Fruit fly (Drosophila melanogaster) whole organism, embryonic: ENCODE data around the gene Hsp22.
A peak's percentile ranks its signal among the peaks of the same experiment; 100 is the strongest.

ENCODE experiments used
- CG12769 ChIP-seq: fragments of 200-800 bp; sonication (Bioruptor generic); optimal IDR thresholded peaks from 2 replicates; lab custom pipeline; 2019; ENCODE audit warnings: missing biosample characterization, mild to moderate bottlenecking, missing genetic modification characterization, moderate library complexity
- CG13894 ChIP-seq: fragments of 200-800 bp; sonication (Bioruptor generic); optimal IDR thresholded peaks from 3 replicates; lab custom pipeline; 2018; ENCODE audit warnings: missing biosample characterization, mild to moderate bottlenecking, missing genetic modification characterization, moderate library complexity
- CG15073 ChIP-seq: fragments of 200-800 bp; sonication (Bioruptor generic); optimal IDR thresholded peaks from 2 replicates; lab custom pipeline; 2016; ENCODE audit warnings: missing biosample characterization, missing genetic modification characterization
- CG15514 ChIP-seq: fragments of 200-800 bp; sonication (Bioruptor generic); optimal IDR thresholded peaks from 3 replicates; lab custom pipeline; 2017; ENCODE audit warnings: missing biosample characterization, missing genetic modification characterization, mild to moderate bottlenecking, moderate library complexity, missing genetic modification reagents
- CG16815 ChIP-seq: fragments of 200-800 bp; sonication (Bioruptor generic); optimal IDR thresholded peaks from 3 replicates; lab custom pipeline; 2017; ENCODE audit warnings: missing biosample characterization, mild to moderate bottlenecking, missing genetic modification characterization
- CG2120 ChIP-seq: fragments of 200-800 bp; sonication (Bioruptor generic); optimal IDR thresholded peaks from 3 replicates; lab custom pipeline; 2016; ENCODE audit warnings: missing biosample characterization, missing genetic modification characterization
- CG30403 ChIP-seq: fragments of 200-800 bp; sonication (Bioruptor generic); optimal IDR thresholded peaks from 3 replicates; lab custom pipeline; 2016; ENCODE audit warnings: missing biosample characterization, missing genetic modification characterization
- CG30431 ChIP-seq: fragments of 200-800 bp; sonication (Bioruptor generic); optimal IDR thresholded peaks from 2 replicates; lab custom pipeline; 2017; ENCODE audit warnings: missing biosample characterization, missing genetic modification characterization
- CG3281 ChIP-seq: fragments of 200-800 bp; sonication (Bioruptor generic); optimal IDR thresholded peaks from 3 replicates; lab custom pipeline; 2017; ENCODE audit warnings: missing biosample characterization, mild to moderate bottlenecking, missing genetic modification characterization
- CG4617 ChIP-seq: fragments of 200-800 bp; sonication (Bioruptor generic); optimal IDR thresholded peaks from 3 replicates; lab custom pipeline; 2016; ENCODE audit warnings: missing biosample characterization, missing genetic modification characterization, borderline replicate concordance
- CG7271 ChIP-seq: fragments of 200-800 bp; sonication (Bioruptor generic); optimal IDR thresholded peaks from 2 replicates; lab custom pipeline; 2018; ENCODE audit warnings: missing biosample characterization, mild to moderate bottlenecking, missing genetic modification characterization, moderate library complexity
- CG8089 ChIP-seq: fragments of 200-800 bp; sonication (Bioruptor generic); optimal IDR thresholded peaks from 3 replicates; lab custom pipeline; 2016; ENCODE audit warnings: missing biosample characterization, missing genetic modification characterization
- CG8290 ChIP-seq, 3 experiments: fragments of 200-800 bp; sonication (Bioruptor generic); optimal IDR thresholded peaks; 2 replicates each; lab custom pipeline; 2016 to 2019; ENCODE audit warnings: missing biosample characterization in 3 of 3, missing genetic modification characterization in 3 of 3, mild to moderate bottlenecking in 2 of 3, moderate library complexity in 1 of 3
- CG9437 ChIP-seq: fragments of 200-800 bp; sonication (Bioruptor generic); optimal IDR thresholded peaks from 2 replicates; lab custom pipeline; 2018; ENCODE audit warnings: missing biosample characterization, mild to moderate bottlenecking, missing genetic modification characterization
- CG9817 ChIP-seq: fragments of 200-800 bp; sonication (Bioruptor generic); optimal IDR thresholded peaks from 2 replicates; lab custom pipeline; 2018; ENCODE audit warnings: missing biosample characterization, mild to moderate bottlenecking, missing genetic modification characterization, moderate library complexity
- Eip74EF ChIP-seq, 2 experiments: fragments of 200-800 bp in 1 of 2; fragments of >200 bp in 1 of 2; sonication (Bioruptor generic) in 1 of 2; optimal IDR thresholded peaks; 2 replicates each; lab custom pipeline; 2017 to 2019; ENCODE audit warnings: missing biosample characterization in 2 of 2, missing genetic modification characterization in 2 of 2, mild to moderate bottlenecking in 1 of 2, moderate library complexity in 1 of 2
- Fer1 ChIP-seq: fragments of 200-800 bp; sonication (Bioruptor generic); optimal IDR thresholded peaks from 2 replicates; lab custom pipeline; 2017; ENCODE audit warnings: missing biosample characterization, mild to moderate bottlenecking, missing genetic modification characterization
- HHEX ChIP-seq: fragments of 200-800 bp; sonication (Bioruptor generic); optimal IDR thresholded peaks from 3 replicates; lab custom pipeline; 2017; ENCODE audit warnings: missing biosample characterization, mild to moderate bottlenecking, missing genetic modification characterization, missing genetic modification reagents
- HLHmδ ChIP-seq: fragments of 200-800 bp; sonication (Bioruptor generic); optimal IDR thresholded peaks from 2 replicates; lab custom pipeline; 2018; ENCODE audit warnings: missing biosample characterization, mild to moderate bottlenecking, missing genetic modification characterization, moderate library complexity
- Jarid2 ChIP-seq: fragments of 200-800 bp; sonication (Bioruptor generic); optimal IDR thresholded peaks from 3 replicates; lab custom pipeline; 2017; ENCODE audit warnings: mild to moderate bottlenecking, missing biosample characterization, missing genetic modification reagents, missing genetic modification characterization
- MESR4 ChIP-seq: fragments of 200-800 bp; sonication (Bioruptor generic); optimal IDR thresholded peaks from 2 replicates; lab custom pipeline; 2018; ENCODE audit warnings: missing biosample characterization, mild to moderate bottlenecking, missing genetic modification characterization, moderate library complexity
- Max ChIP-seq: fragments of 200-800 bp; sonication (Bioruptor generic); optimal IDR thresholded peaks from 2 replicates; lab custom pipeline; 2016; ENCODE audit warnings: missing biosample characterization, mild to moderate bottlenecking, missing genetic modification characterization
- Mrtf ChIP-seq: fragments of 200-800 bp; sonication (Bioruptor generic); IDR thresholded peaks from 3 replicates; pipeline ENCODE4 v1.3.6; 2022; ENCODE audit warnings: missing biosample characterization, missing genetic modification characterization
- Oli ChIP-seq: fragments of 200-800 bp; sonication (Bioruptor generic); optimal IDR thresholded peaks from 2 replicates; lab custom pipeline; 2018; ENCODE audit warnings: missing biosample characterization, mild to moderate bottlenecking, missing genetic modification characterization, moderate library complexity
- Ravus ChIP-seq: fragments of 200-800 bp; sonication (Bioruptor generic); IDR thresholded peaks from 2 replicates; pipeline ENCODE4 v1.3.6; 2022; ENCODE audit warnings: missing biosample characterization, missing genetic modification characterization
- Rfx ChIP-seq: fragments of 200-800 bp; sonication (Bioruptor generic); IDR thresholded peaks from 2 replicates; pipeline ENCODE4 v1.3.6; 2022; ENCODE audit warnings: missing biosample characterization, missing genetic modification characterization
- Scr ChIP-seq: fragments of 200-800 bp; sonication (Bioruptor generic); IDR thresholded peaks from 2 replicates; pipeline ENCODE4 v1.3.6; 2022; ENCODE audit warnings: missing biosample characterization, missing genetic modification characterization; ENCODE audit not compliant: partially characterized antibody
- Side ChIP-seq: fragments of 200-800 bp; sonication (Bioruptor generic); optimal IDR thresholded peaks from 2 replicates; lab custom pipeline; 2016; ENCODE audit warnings: missing biosample characterization, missing genetic modification characterization
- Sin3A ChIP-seq: fragments of >200 bp; optimal IDR thresholded peaks from 2 replicates; lab custom pipeline; 2018
- Usf ChIP-seq: fragments of 200-800 bp; sonication (Bioruptor generic); optimal IDR thresholded peaks from 2 replicates; lab custom pipeline; 2017; ENCODE audit warnings: missing genotype, missing biosample characterization, missing genetic modification characterization
- aop ChIP-seq: fragments of 200-800 bp; sonication (Bioruptor generic); IDR thresholded peaks from 2 replicates; pipeline ENCODE4 v1.3.6; 2022; ENCODE audit warnings: missing biosample characterization, missing genetic modification characterization
- ara ChIP-seq: fragments of 200-800 bp; sonication (Bioruptor generic); IDR thresholded peaks from 2 replicates; pipeline ENCODE4 v1.3.6; 2022; ENCODE audit warnings: missing biosample characterization, missing genetic modification characterization
- cad ChIP-seq: fragments of >200 bp; optimal IDR thresholded peaks from 2 replicates; lab custom pipeline; 2017; ENCODE audit warnings: missing biosample characterization, missing genetic modification characterization
- chinmo ChIP-seq: fragments of 200-800 bp; sonication (Bioruptor generic); IDR thresholded peaks from 4 replicates; pipeline ENCODE4 v1.3.6; 2022; ENCODE audit warnings: missing biosample characterization, missing genetic modification characterization; ENCODE audit not compliant: partially characterized antibody
- disco-r ChIP-seq: fragments of 200-800 bp; sonication (Bioruptor generic); optimal IDR thresholded peaks from 2 replicates; lab custom pipeline; 2016; ENCODE audit warnings: missing biosample characterization, missing genetic modification characterization
- eve ChIP-seq, 2 experiments: fragments of >200 bp; optimal IDR thresholded peaks; 2 replicates each; lab custom pipeline; 2017; ENCODE audit warnings: missing biosample characterization in 2 of 2, missing genetic modification characterization in 2 of 2
- grau ChIP-seq: fragments of 200-800 bp; optimal IDR thresholded peaks from 3 replicates; lab custom pipeline; 2019; ENCODE audit warnings: missing biosample characterization, mild to moderate bottlenecking, missing genetic modification characterization, moderate library complexity
- ham ChIP-seq: fragments of 200-800 bp; sonication (Bioruptor generic); IDR thresholded peaks from 2 replicates; pipeline ENCODE4 v1.3.6; 2022; ENCODE audit warnings: missing biosample characterization, missing genetic modification characterization
- inv ChIP-seq: fragments of 200-800 bp; sonication (Bioruptor generic); IDR thresholded peaks from 2 replicates; pipeline ENCODE4 v1.3.6; 2022; ENCODE audit warnings: missing biosample characterization, missing genetic modification characterization; ENCODE audit not compliant: partially characterized antibody
- kah ChIP-seq: fragments of 200-800 bp; sonication (Bioruptor generic); optimal IDR thresholded peaks from 2 replicates; lab custom pipeline; 2018; ENCODE audit warnings: missing biosample characterization, mild to moderate bottlenecking, missing genetic modification characterization
- lmd ChIP-seq: fragments of 200-800 bp; sonication (Bioruptor generic); IDR thresholded peaks from 2 replicates; pipeline ENCODE4 v1.3.6; 2022; ENCODE audit warnings: missing biosample characterization, missing genetic modification characterization
- mirr ChIP-seq: fragments of 200-800 bp; sonication (Bioruptor generic); optimal IDR thresholded peaks from 3 replicates; lab custom pipeline; 2018; ENCODE audit warnings: missing biosample characterization, mild to moderate bottlenecking, missing genetic modification characterization
- nerfin-1 ChIP-seq: fragments of 200-800 bp; sonication (Bioruptor generic); optimal IDR thresholded peaks from 3 replicates; lab custom pipeline; 2019; ENCODE audit warnings: missing biosample characterization, mild to moderate bottlenecking, missing genetic modification characterization, moderate library complexity
- org-1 ChIP-seq: fragments of 200-800 bp; sonication (Bioruptor generic); optimal IDR thresholded peaks from 2 replicates; lab custom pipeline; 2017; ENCODE audit warnings: missing biosample characterization, missing genetic modification characterization
- phol ChIP-seq: fragments of 200-800 bp; sonication (Bioruptor generic); optimal IDR thresholded peaks from 3 replicates; lab custom pipeline; 2018; ENCODE audit warnings: missing biosample characterization, mild to moderate bottlenecking, missing genetic modification characterization, moderate library complexity
- slp2 ChIP-seq: fragments of 200-800 bp; sonication (Bioruptor generic); optimal IDR thresholded peaks from 2 replicates; lab custom pipeline; 2016; ENCODE audit warnings: missing biosample characterization, missing genetic modification characterization
- tin ChIP-seq: fragments of 200-800 bp; sonication (Bioruptor generic); optimal IDR thresholded peaks from 3 replicates; lab custom pipeline; 2016; ENCODE audit warnings: missing biosample characterization, missing genetic modification characterization
- trh ChIP-seq: fragments of 200-800 bp; sonication (Bioruptor generic); optimal IDR thresholded peaks from 2 replicates; lab custom pipeline; 2016; ENCODE audit warnings: missing biosample characterization, missing genetic modification characterization
- zen2 ChIP-seq: fragments of 200-800 bp; sonication (Bioruptor generic); IDR thresholded peaks from 3 replicates; pipeline ENCODE4 v1.3.6; 2022; ENCODE audit warnings: missing biosample characterization, missing genetic modification characterization; ENCODE audit not compliant: partially characterized antibody

The Hsp22 gene

dm6 chr3L:9398028-9398427 is 25.3 kb downstream of the Hsp22 start:
- TF ChIP-seq Rfx (GFP tag; lab: Robert Waterston, UW) (0 out of 2 replicates have a peak, but pooled peaks have one; percentile 1), chinmo (0 out of 4 replicates have a peak, but pooled peaks have one; percentile 48), Eip74EF (GFP tag; optimal IDR thresholded peaks at IDR 0.05; lab: Kevin White, UChicago) (no peak), CG7271 (tag; lab: Kevin White, UChicago) (no peak), Sin3A (lab: Kevin White, UChicago) (no peak), CG30403 (GFP tag; lab: Kevin White, UChicago) (no peak), eve (GFP tag; optimal IDR thresholded peaks at IDR 0.05; lab: Kevin White, UChicago) (peak in 1 of 2 experiments; percentile 64), CG15514 (GFP tag; lab: Kevin White, UChicago) (no peak), CG12769 (tag; lab: Kevin White, UChicago) (no peak), Ravus (GFP tag; lab: Robert Waterston, UW) (no peak), CG9437 (no peak), inv (GFP tag; lab: Robert Waterston, UW) (no peak), mirr (GFP tag; lab: Kevin White, UChicago) (peak; percentile 21), Scr (GFP tag; lab: Robert Waterston, UW) (no peak), cad (GFP tag; lab: Kevin White, UChicago) (no peak)

dm6 chr3L:9398435-9398981 is 25.8 kb downstream of the Hsp22 start:
- TF ChIP-seq slp2 (GFP tag; lab: Kevin White, UChicago) (no peak), Usf (no peak), CG8089 (GFP tag; lab: Kevin White, UChicago) (no peak), grau (tag; lab: Kevin White, UChicago) (no peak), CG16815 (GFP tag; lab: Kevin White, UChicago) (no peak), org-1 (GFP tag; lab: Kevin White, UChicago) (no peak), Jarid2 (GFP tag; lab: Kevin White, UChicago) (no peak), CG8290 (GFP tag; optimal IDR thresholded peaks at IDR 0.05; lab: Kevin White, UChicago) (no peak), CG8290 (tag; optimal IDR thresholded peaks at IDR 0.05; lab: Kevin White, UChicago) (peak in 1 of 2 experiments; percentile 25), Max (no peak), Side (GFP tag; lab: Kevin White, UChicago) (no peak), disco-r (GFP tag; lab: Kevin White, UChicago) (no peak), Fer1 (GFP tag; lab: Kevin White, UChicago) (no peak), CG15073 (GFP tag; lab: Kevin White, UChicago) (no peak), CG4617 (GFP tag; lab: Kevin White, UChicago) (no peak), Oli (tag; lab: Kevin White, UChicago) (no peak), trh (GFP tag; lab: Kevin White, UChicago) (no peak), nerfin-1 (tag; lab: Kevin White, UChicago) (no peak), ham (GFP tag; lab: Robert Waterston, UW) (no peak), phol (peak; percentile 4), tin (GFP tag; lab: Kevin White, UChicago) (no peak), MESR4 (GFP tag; lab: Kevin White, UChicago) (no peak), CG3281 (GFP tag; lab: Kevin White, UChicago) (no peak), CG13894 (tag; lab: Kevin White, UChicago) (no peak), Mrtf (no peak), ara (no peak), CG2120 (GFP tag; lab: Kevin White, UChicago) (no peak), HHEX (GFP tag; lab: Kevin White, UChicago) (peak; percentile 16), lmd (GFP tag; lab: Robert Waterston, UW) (peak; percentile 37; the same call in 1 of the 2 replicates), CG9817 (no peak), CG30431 (GFP tag; lab: Kevin White, UChicago) (no peak), kah (no peak), zen2 (GFP tag; lab: Robert Waterston, UW) (no peak), aop (GFP tag; lab: Robert Waterston, UW) (no peak), HLHmδ (GFP tag; lab: Kevin White, UChicago) (no peak)
